Fruit fly (Drosophila melanogaster) whole organism, embryonic: ENCODE data around the gene CG9449.

Experiments used
- BtbVII ChIP-seq: fragments of 200-800 bp; sonication (Bioruptor generic); optimal IDR thresholded peaks from 3 replicates; lab custom pipeline; 2017; ENCODE audit warnings: missing biosample characterization, mild to moderate bottlenecking, missing genetic modification characterization
- CG10209 ChIP-seq: fragments of 200-800 bp; sonication (Bioruptor generic); optimal IDR thresholded peaks from 3 replicates; lab custom pipeline; 2017; ENCODE audit warnings: missing biosample characterization, mild to moderate bottlenecking, missing genetic modification characterization, missing genetic modification reagents
- CG12769 ChIP-seq: fragments of 200-800 bp; sonication (Bioruptor generic); optimal IDR thresholded peaks from 2 replicates; lab custom pipeline; 2019; ENCODE audit warnings: missing biosample characterization, mild to moderate bottlenecking, missing genetic modification characterization, moderate library complexity
- CG14667 ChIP-seq: fragments of 200-800 bp; sonication (Bioruptor generic); IDR thresholded peaks from 2 replicates; pipeline ENCODE4 v1.3.6; 2022; ENCODE audit warnings: missing biosample characterization, missing genetic modification characterization
- CG14965 ChIP-seq: fragments of 200-800 bp; sonication (Bioruptor generic); optimal IDR thresholded peaks from 2 replicates; lab custom pipeline; 2016; ENCODE audit warnings: missing biosample characterization, missing genetic modification characterization, borderline replicate concordance
- CG15073 ChIP-seq: fragments of 200-800 bp; sonication (Bioruptor generic); optimal IDR thresholded peaks from 2 replicates; lab custom pipeline; 2016; ENCODE audit warnings: missing biosample characterization, missing genetic modification characterization
- CG15479 ChIP-seq: fragments of 200-800 bp; sonication (Bioruptor generic); optimal IDR thresholded peaks from 3 replicates; lab custom pipeline; 2019; ENCODE audit warnings: missing biosample characterization, mild to moderate bottlenecking, missing genetic modification characterization, moderate library complexity
- CG16813 ChIP-seq: fragments of 200-800 bp; sonication (Bioruptor generic); IDR thresholded peaks from 3 replicates; pipeline ENCODE4 v1.3.6; 2022; ENCODE audit warnings: missing biosample characterization, missing genetic modification characterization; ENCODE audit not compliant: partially characterized antibody
- CG17328 ChIP-seq: fragments of 200-800 bp; sonication (Bioruptor generic); IDR thresholded peaks from 2 replicates; pipeline ENCODE4 v1.3.6; 2022; ENCODE audit warnings: missing biosample characterization, missing genetic modification characterization
- CG18764 ChIP-seq: fragments of 200-800 bp; sonication (Bioruptor generic); optimal IDR thresholded peaks from 3 replicates; lab custom pipeline; 2016; ENCODE audit warnings: missing biosample characterization, missing genetic modification characterization
- CG2875 ChIP-seq: fragments of 200-800 bp; sonication (Bioruptor generic); optimal IDR thresholded peaks from 2 replicates; lab custom pipeline; 2017; ENCODE audit warnings: missing biosample characterization, mild to moderate bottlenecking, missing genetic modification characterization, missing genetic modification reagents
- CG30020 ChIP-seq: fragments of 200-800 bp; optimal IDR thresholded peaks from 2 replicates; lab custom pipeline; 2019; ENCODE audit warnings: missing biosample characterization, mild to moderate bottlenecking, missing genetic modification characterization, moderate library complexity
- CG33213 ChIP-seq: fragments of 200-800 bp; sonication (Bioruptor generic); optimal IDR thresholded peaks from 3 replicates; lab custom pipeline; 2016; ENCODE audit warnings: missing biosample characterization, missing genetic modification characterization
- CG34224 ChIP-seq: fragments of 200-800 bp; sonication (Bioruptor generic); IDR thresholded peaks from 3 replicates; pipeline ENCODE4 v1.3.6; 2022; ENCODE audit warnings: missing biosample characterization, missing genetic modification characterization; ENCODE audit not compliant: partially characterized antibody
- CG34422 ChIP-seq: fragments of 200-800 bp; sonication (Bioruptor generic); IDR thresholded peaks from 3 replicates; pipeline ENCODE4 v1.3.6; 2022; ENCODE audit warnings: missing biosample characterization, missing genetic modification characterization
- CG6272 ChIP-seq: fragments of 200-800 bp; sonication (Bioruptor generic); IDR thresholded peaks from 2 replicates; pipeline ENCODE4 v1.3.6; 2022; ENCODE audit warnings: missing biosample characterization, missing genetic modification characterization
- CG6765 ChIP-seq: fragments of 200-800 bp; sonication (Bioruptor generic); optimal IDR thresholded peaks from 3 replicates; lab custom pipeline; 2017; ENCODE audit warnings: missing biosample characterization, mild to moderate bottlenecking, missing genetic modification characterization
- CG8281 ChIP-seq: fragments of 200-800 bp; sonication (Bioruptor generic); optimal IDR thresholded peaks from 2 replicates; lab custom pipeline; 2018; ENCODE audit warnings: missing biosample characterization, mild to moderate bottlenecking, missing genetic modification characterization, moderate library complexity
- CHES-1-like ChIP-seq: fragments of 200-800 bp; sonication (Bioruptor generic); optimal IDR thresholded peaks from 2 replicates; lab custom pipeline; 2016; ENCODE audit warnings: missing biosample characterization, missing genetic modification characterization
- Dad ChIP-seq: fragments of 200-800 bp; sonication (Bioruptor generic); optimal IDR thresholded peaks from 3 replicates; lab custom pipeline; 2016; ENCODE audit warnings: missing biosample characterization, missing genetic modification characterization
- Deaf1 ChIP-seq: fragments of 200-800 bp; optimal IDR thresholded peaks from 3 replicates; lab custom pipeline; 2019; ENCODE audit warnings: missing biosample characterization, mild to moderate bottlenecking, missing genetic modification characterization, moderate library complexity
- Dfd ChIP-seq, 2 experiments: fragments of >200 bp; optimal IDR thresholded peaks; 2 replicates each; lab custom pipeline; 2017; ENCODE audit warnings: missing biosample characterization in 2 of 2, missing genetic modification characterization in 2 of 2
- Dp ChIP-seq: fragments of 200-800 bp; sonication (Bioruptor generic); optimal IDR thresholded peaks from 2 replicates; lab custom pipeline; 2018; ENCODE audit warnings: missing biosample characterization, mild to moderate bottlenecking, missing genetic modification characterization, moderate library complexity
- Gug ChIP-seq: fragments of 200-800 bp; sonication (Bioruptor generic); IDR thresholded peaks from 4 replicates; pipeline ENCODE4 v1.3.6; 2022; ENCODE audit warnings: missing biosample characterization, missing genetic modification characterization
- H2.0 ChIP-seq: fragments of 200-800 bp; sonication (Bioruptor generic); IDR thresholded peaks from 2 replicates; pipeline ENCODE4 v1.3.6; 2022; ENCODE audit warnings: missing biosample characterization, missing genetic modification characterization
- MBD-R2 ChIP-seq: fragments of 200-800 bp; sonication (Bioruptor generic); IDR thresholded peaks from 2 replicates; pipeline ENCODE4 v1.3.6; 2022; ENCODE audit warnings: missing biosample characterization, missing genetic modification characterization
- Mrtf ChIP-seq: fragments of 200-800 bp; sonication (Bioruptor generic); IDR thresholded peaks from 3 replicates; pipeline ENCODE4 v1.3.6; 2022; ENCODE audit warnings: missing biosample characterization, missing genetic modification characterization
- NK7.1 ChIP-seq: fragments of 200-800 bp; sonication (Bioruptor generic); optimal IDR thresholded peaks from 3 replicates; lab custom pipeline; 2016; ENCODE audit warnings: missing biosample characterization, missing genetic modification characterization
- Ravus ChIP-seq: fragments of 200-800 bp; sonication (Bioruptor generic); IDR thresholded peaks from 2 replicates; pipeline ENCODE4 v1.3.6; 2022; ENCODE audit warnings: missing biosample characterization, missing genetic modification characterization
- Ssrp ChIP-seq: fragments of 200-800 bp; sonication (Bioruptor generic); optimal IDR thresholded peaks from 2 replicates; lab custom pipeline; 2018; ENCODE audit warnings: missing biosample characterization, mild to moderate bottlenecking, missing genetic modification characterization, moderate library complexity
- TFAM ChIP-seq: fragments of 200-800 bp; sonication (Bioruptor generic); optimal IDR thresholded peaks from 2 replicates; lab custom pipeline; 2017; ENCODE audit warnings: missing biosample characterization, missing genetic modification characterization, inconsistent platforms
- ab ChIP-seq: fragments of 200-800 bp; sonication (Bioruptor generic); optimal IDR thresholded peaks from 2 replicates; lab custom pipeline; 2016; ENCODE audit warnings: missing biosample characterization, missing genetic modification characterization
- abd-A ChIP-seq: fragments of 200-800 bp; sonication (Bioruptor generic); optimal IDR thresholded peaks from 3 replicates; lab custom pipeline; 2019; ENCODE audit warnings: missing biosample characterization, mild to moderate bottlenecking, missing genetic modification characterization, moderate library complexity
- ac ChIP-seq: fragments of 200-800 bp; sonication (Bioruptor generic); optimal IDR thresholded peaks from 3 replicates; lab custom pipeline; 2017; ENCODE audit warnings: missing biosample characterization, mild to moderate bottlenecking, missing genetic modification characterization
- cad ChIP-seq: fragments of >200 bp; optimal IDR thresholded peaks from 2 replicates; lab custom pipeline; 2017; ENCODE audit warnings: missing biosample characterization, missing genetic modification characterization
- corto ChIP-seq: fragments of 200-800 bp; sonication (Bioruptor generic); optimal IDR thresholded peaks from 2 replicates; lab custom pipeline; 2016; ENCODE audit warnings: missing biosample characterization, mild to moderate bottlenecking, missing genetic modification characterization, moderate library complexity
- dpn ChIP-seq, 2 experiments: fragments of 200-800 bp; sonication (Bioruptor generic); optimal IDR thresholded peaks; 3 replicates each; lab custom pipeline; 2016; ENCODE audit warnings: missing biosample characterization in 2 of 2, missing genetic modification characterization in 2 of 2
- eve ChIP-seq, 2 experiments: fragments of >200 bp; optimal IDR thresholded peaks; 2 replicates each; lab custom pipeline; 2017; ENCODE audit warnings: missing biosample characterization in 2 of 2, missing genetic modification characterization in 2 of 2
- gsb ChIP-seq: fragments of 200-800 bp; sonication (Bioruptor generic); IDR thresholded peaks from 2 replicates; pipeline ENCODE4 v1.3.6; 2022; ENCODE audit warnings: missing biosample characterization, missing genetic modification characterization
- hbn ChIP-seq: fragments of 200-800 bp; sonication (Bioruptor generic); IDR thresholded peaks from 2 replicates; pipeline ENCODE4 v1.3.6; 2022; ENCODE audit warnings: missing biosample characterization, missing genetic modification characterization; ENCODE audit not compliant: partially characterized antibody
- jigr1 ChIP-seq: fragments of 200-800 bp; sonication (Bioruptor generic); IDR thresholded peaks from 3 replicates; pipeline ENCODE4 v1.3.6; 2022; ENCODE audit warnings: missing biosample characterization, missing genetic modification characterization
- klu ChIP-seq: fragments of 200-800 bp; sonication (Bioruptor generic); IDR thresholded peaks from 2 replicates; pipeline ENCODE4 v1.3.6; 2022; ENCODE audit warnings: missing biosample characterization, missing genetic modification characterization
- lmd ChIP-seq: fragments of 200-800 bp; sonication (Bioruptor generic); IDR thresholded peaks from 2 replicates; pipeline ENCODE4 v1.3.6; 2022; ENCODE audit warnings: missing biosample characterization, missing genetic modification characterization
- lola ChIP-seq, 3 experiments: fragments of >200 bp in 2 of 3; fragments of 200-800 bp in 1 of 3; sonication (Bioruptor generic) in 1 of 3; optimal IDR thresholded peaks; 2 replicates each; lab custom pipeline; 2017 to 2019; ENCODE audit warnings: missing biosample characterization in 3 of 3, missing genetic modification characterization in 3 of 3, mild to moderate bottlenecking in 1 of 3, moderate library complexity in 1 of 3
- mam ChIP-seq: fragments of 200-800 bp; sonication (Bioruptor generic); optimal IDR thresholded peaks from 3 replicates; lab custom pipeline; 2016; ENCODE audit warnings: missing biosample characterization, missing genetic modification characterization
- pho ChIP-seq: fragments of 200-800 bp; sonication (Bioruptor generic); optimal IDR thresholded peaks from 2 replicates; lab custom pipeline; 2016; ENCODE audit warnings: missing biosample characterization, missing genetic modification characterization
- rib ChIP-seq: fragments of 200-800 bp; sonication (Bioruptor generic); IDR thresholded peaks from 2 replicates; pipeline ENCODE4 v1.3.6; 2022; ENCODE audit warnings: missing biosample characterization, missing genetic modification characterization
- run ChIP-seq: fragments of 200-800 bp; sonication (Bioruptor generic); optimal IDR thresholded peaks from 3 replicates; lab custom pipeline; 2018; ENCODE audit warnings: missing biosample characterization, mild to moderate bottlenecking, missing genetic modification characterization
- sisA ChIP-seq: fragments of 200-800 bp; sonication (Bioruptor generic); IDR thresholded peaks from 2 replicates; pipeline ENCODE4 v1.3.6; 2022; ENCODE audit warnings: missing biosample characterization, missing genetic modification characterization
- sr ChIP-seq: fragments of 200-800 bp; sonication (Bioruptor generic); IDR thresholded peaks from 3 replicates; pipeline ENCODE4 v1.3.6; 2022; ENCODE audit warnings: missing biosample characterization, missing genetic modification characterization
- tgo ChIP-seq: fragments of 200-800 bp; sonication (Bioruptor generic); IDR thresholded peaks from 3 replicates; pipeline ENCODE4 v1.3.6; 2022; ENCODE audit warnings: missing biosample characterization, missing genetic modification characterization

CG9449 gene

DNA sequence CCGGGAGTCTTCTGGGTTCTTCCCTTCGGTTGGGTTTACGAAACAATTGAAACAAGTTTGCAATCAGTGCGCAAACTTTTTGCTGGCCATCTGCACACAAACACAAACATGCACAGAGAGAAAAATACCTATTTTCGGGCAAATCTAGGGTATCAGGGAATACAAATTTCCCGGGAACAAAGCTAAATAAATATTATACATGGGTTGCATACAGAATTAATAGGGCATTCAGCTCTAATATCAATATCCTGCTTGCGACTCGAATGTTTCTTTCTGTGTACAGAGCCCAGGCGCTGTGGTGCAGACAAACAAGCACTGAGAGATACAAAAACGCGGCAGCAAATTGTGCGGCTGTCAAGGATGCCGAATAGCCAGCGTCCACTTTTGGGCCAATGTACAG is 53.4 kb downstream of the CG9449 start (continued):
- 0 out of 3 replicates have a peak, but pooled peaks have one; percentile 25 for TF ChIP-seq tgo
- TF ChIP-seq Dfd (GFP tag; optimal IDR thresholded peaks at IDR 0.05; lab: Kevin White, UChicago) = no peak
- TF ChIP-seq CG12769 = peak; percentile 36
- peak; percentile 1 for TF ChIP-seq mam
- no peak for TF ChIP-seq Deaf1 (tag; lab: Kevin White, UChicago)
- no peak for TF ChIP-seq abd-A (tag; lab: Kevin White, UChicago)
- TF ChIP-seq CG15073 (GFP tag; lab: Kevin White, UChicago) = no peak
- TF ChIP-seq pho = no peak
- no peak for TF ChIP-seq ac
- TF ChIP-seq ab = no peak
- TF ChIP-seq CG16813 (GFP tag; lab: Robert Waterston, UW) = no peak
- TF ChIP-seq H2.0 (GFP tag; lab: Robert Waterston, UW) = 0 out of 2 replicates have a peak, but pooled peaks have one; percentile 35
- TF ChIP-seq eve (GFP tag; optimal IDR thresholded peaks at IDR 0.05; lab: Kevin White, UChicago) = no peak
- TF ChIP-seq CG14965 (GFP tag; lab: Kevin White, UChicago) = no peak
- no peak for TF ChIP-seq Dad (GFP tag; lab: Kevin White, UChicago)
- TF ChIP-seq CG15479 (GFP tag; lab: Kevin White, UChicago) = no peak
- no peak for TF ChIP-seq sr (GFP tag; lab: Robert Waterston, UW)
- TF ChIP-seq Gug = peak; percentile 6; the same call in 1 of the 4 replicates
- TF ChIP-seq TFAM = no peak
- no peak; the same call in 1 of the 2 replicates for TF ChIP-seq CG6272 (GFP tag; lab: Robert Waterston, UW)
- TF ChIP-seq cad (GFP tag; lab: Kevin White, UChicago) = no peak
- no peak for TF ChIP-seq Ssrp (tag; lab: Kevin White, UChicago)
- 0 out of 2 replicates have a peak, but pooled peaks have one; percentile 35 for TF ChIP-seq lmd (GFP tag; lab: Robert Waterston, UW)
- no peak for TF ChIP-seq corto (GFP tag; lab: Kevin White, UChicago)
- TF ChIP-seq MBD-R2 (GFP tag; lab: Robert Waterston, UW) = no peak
- TF ChIP-seq CG14667 (GFP tag; lab: Robert Waterston, UW) = peak; percentile 14; the same call in 1 of the 2 replicates
- TF ChIP-seq CG10209 (GFP tag; lab: Kevin White, UChicago) = no peak
- TF ChIP-seq hbn (GFP tag; lab: Robert Waterston, UW) = no peak
- TF ChIP-seq sisA = peak; percentile 39; the same call in 1 of the 2 replicates
- no peak for TF ChIP-seq CG34224 (GFP tag; lab: Robert Waterston, UW)
- TF ChIP-seq CG18764 (GFP tag; lab: Kevin White, UChicago) = no peak
- TF ChIP-seq dpn (GFP tag; optimal IDR thresholded peaks at IDR 0.05; lab: Kevin White, UChicago) = peak; percentile 4 to 33
- TF ChIP-seq klu (GFP tag; lab: Robert Waterston, UW) = no peak
- no peak for TF ChIP-seq Ravus (GFP tag; lab: Robert Waterston, UW)
- TF ChIP-seq rib = no peak
- TF ChIP-seq run = no peak
- no peak for TF ChIP-seq CG6765 (GFP tag; lab: Kevin White, UChicago)
- TF ChIP-seq CG8281 (tag; lab: Kevin White, UChicago) = no peak
- no peak for TF ChIP-seq gsb (GFP tag; lab: Robert Waterston, UW)
- TF ChIP-seq CHES-1-like (GFP tag; lab: Kevin White, UChicago) = no peak
- TF ChIP-seq jigr1 = 0 out of 3 replicates have a peak, but pooled peaks have one; percentile 19
- TF ChIP-seq CG34422 (GFP tag; lab: Robert Waterston, UW) = peak; percentile 51; the same call in 1 of the 3 replicates
- TF ChIP-seq Mrtf = peak; percentile 33; the same call in 1 of the 3 replicates
- TF ChIP-seq CG2875 (GFP tag; lab: Kevin White, UChicago) = no peak
- no peak for TF ChIP-seq CG33213 (GFP tag; lab: Kevin White, UChicago)
- TF ChIP-seq lola (GFP tag; optimal IDR thresholded peaks at IDR 0.05; lab: Kevin White, UChicago) = no peak
- TF ChIP-seq NK7.1 = no peak
- no peak for TF ChIP-seq CG30020
- TF ChIP-seq BtbVII (GFP tag; lab: Kevin White, UChicago) = no peak
- no peak for TF ChIP-seq Dp (GFP tag; lab: Kevin White, UChicago)
- no peak for TF ChIP-seq CG17328 (GFP tag; lab: Robert Waterston, UW)
